Worm (Caenorhabditis elegans) whole organism, young adult: ENCODE measurements around the gene spe-42.

ENCODE experiments used
- B0261.1 ChIP-seq: sonication (generic microtip); optimal IDR thresholded peaks from 2 replicates; lab custom pipeline; 2016; ENCODE audit warnings: mild to moderate bottlenecking, missing genetic modification characterization, moderate library complexity, missing compliant biosample characterization
- D2030.7 ChIP-seq: fragments of 200-800 bp; sonication (Bioruptor generic); IDR thresholded peaks from 2 replicates; pipeline ENCODE4 v1.3.6; 2022; ENCODE audit warnings: missing genetic modification reagents, missing genetic modification characterization, missing compliant biosample characterization
- F39B2.1 ChIP-seq: fragments of 200-800 bp; sonication (Bioruptor generic); IDR thresholded peaks from 2 replicates; pipeline ENCODE4 v1.3.6; 2022; ENCODE audit warnings: missing genetic modification reagents, missing genetic modification characterization, missing compliant biosample characterization
- F55B11.4 ChIP-seq: sonication (generic microtip); optimal IDR thresholded peaks from 2 replicates; lab custom pipeline; 2016; ENCODE audit warnings: missing compliant biosample characterization, missing genetic modification characterization, borderline replicate concordance; ENCODE audit not compliant: insufficient read depth
- ZK185.1 ChIP-seq: sonication (generic microtip); optimal IDR thresholded peaks from 2 replicates; lab custom pipeline; 2016; ENCODE audit warnings: mild to moderate bottlenecking, missing genetic modification characterization, missing compliant biosample characterization; ENCODE audit not compliant: poor library complexity, severe bottlenecking
- athp-1 ChIP-seq: sonication (generic microtip); optimal IDR thresholded peaks from 2 replicates; lab custom pipeline; 2017; ENCODE audit warnings: mild to moderate bottlenecking, missing genetic modification characterization, missing compliant biosample characterization
- cebp-1 ChIP-seq, 2 experiments: fragments of 200-800 bp in 1 of 2; sonication (Bioruptor generic) in 1 of 2; sonication (generic microtip) in 1 of 2; IDR thresholded peaks in 1 of 2; optimal IDR thresholded peaks in 1 of 2; 2 replicates each; pipeline versions ENCODE4 v1.3.6 to Lab custom; 2017 to 2022; ENCODE audit warnings: missing compliant biosample characterization in 2 of 2, missing genetic modification characterization in 2 of 2, mild to moderate bottlenecking in 1 of 2, missing genetic modification reagents in 1 of 2, moderate library complexity in 1 of 2
- efl-1 ChIP-seq: fragments of 150-350 bp; optimal IDR thresholded peaks from 2 replicates; lab custom pipeline; 2014; ENCODE audit warnings: missing biosample characterization, missing genetic modification reagents, missing genetic modification characterization
- egrh-3 ChIP-seq: fragments of 200-800 bp; sonication (Bioruptor generic); IDR thresholded peaks from 2 replicates; pipeline ENCODE4 v1.3.6; 2022; ENCODE audit warnings: missing genetic modification reagents, missing genetic modification characterization, missing compliant biosample characterization
- him-1 ChIP-seq: sonication (generic microtip); optimal IDR thresholded peaks from 2 replicates; lab custom pipeline; 2016; ENCODE audit warnings: missing genotype, missing genetic modification reagents, missing genetic modification characterization, missing compliant biosample characterization
- let-607 ChIP-seq, 2 experiments: fragments of 200-800 bp in 1 of 2; sonication (Bioruptor generic) in 1 of 2; sonication (generic microtip) in 1 of 2; optimal IDR thresholded peaks; 2 replicates each; lab custom pipeline; 2016 to 2018; ENCODE audit warnings: mild to moderate bottlenecking in 2 of 2, missing compliant biosample characterization in 2 of 2, missing genetic modification characterization in 2 of 2, moderate library complexity in 2 of 2, missing genotype in 1 of 2
- mcd-1 ChIP-seq: fragments of 200-800 bp; sonication (Bioruptor generic); IDR thresholded peaks from 2 replicates; pipeline ENCODE4 v1.3.6; 2022; ENCODE audit warnings: missing genetic modification reagents, missing genetic modification characterization, missing compliant biosample characterization
- mes-4 ChIP-seq: sonication (generic microtip); optimal IDR thresholded peaks from 2 replicates; lab custom pipeline; 2016; ENCODE audit warnings: missing genotype, missing genetic modification characterization, missing compliant biosample characterization
- nhr-179 ChIP-seq: sonication (generic microtip); optimal IDR thresholded peaks from 2 replicates; lab custom pipeline; 2016; ENCODE audit warnings: mild to moderate bottlenecking, missing genetic modification characterization, missing compliant biosample characterization
- nhr-80 ChIP-seq: sonication (generic microtip); optimal IDR thresholded peaks from 2 replicates; lab custom pipeline; 2016; ENCODE audit warnings: missing genetic modification characterization, missing compliant biosample characterization
- nhr-90 ChIP-seq: sonication (generic microtip); optimal IDR thresholded peaks from 2 replicates; lab custom pipeline; 2016; ENCODE audit warnings: missing genotype, mild to moderate bottlenecking, missing genetic modification characterization, missing compliant biosample characterization
- rec-8 ChIP-seq, 2 experiments: sonication (generic microtip); optimal IDR thresholded peaks; 2 replicates each; lab custom pipeline; 2016; ENCODE audit warnings: mild to moderate bottlenecking in 2 of 2, missing genetic modification characterization in 2 of 2, missing genetic modification reagents in 2 of 2, missing genotype in 2 of 2, missing biosample characterization in 1 of 2, missing compliant biosample characterization in 1 of 2, moderate library complexity in 1 of 2
- repo-1 ChIP-seq: sonication (generic microtip); optimal IDR thresholded peaks from 2 replicates; lab custom pipeline; 2017; ENCODE audit warnings: mild to moderate bottlenecking, missing genetic modification characterization, missing compliant biosample characterization
- snpc-1.3 ChIP-seq: sonication (generic microtip); optimal IDR thresholded peaks from 2 replicates; lab custom pipeline; 2017; ENCODE audit warnings: missing genetic modification characterization, mild to moderate bottlenecking, missing compliant biosample characterization, antibody characterized with exemption, moderate library complexity, missing genotype, missing genetic modification reagents; ENCODE audit not compliant: insufficient read depth
- snpc-4 ChIP-seq, 5 experiments: fragments of 150-350 bp in 1 of 5; sonication (generic microtip) in 4 of 5; optimal IDR thresholded peaks; 2 replicates each; lab custom pipeline; 2014 to 2018; ENCODE audit warnings: missing genetic modification characterization in 5 of 5, missing biosample characterization in 3 of 5, antibody characterized with exemption in 2 of 5, mild to moderate bottlenecking in 2 of 5, missing compliant biosample characterization in 2 of 5, missing genotype in 2 of 5, moderate library complexity in 2 of 5, missing genetic modification reagents in 1 of 5
- somi-1 ChIP-seq: fragments of 200-800 bp; sonication (Bioruptor generic); optimal IDR thresholded peaks from 2 replicates; lab custom pipeline; 2018; ENCODE audit warnings: mild to moderate bottlenecking, missing genetic modification characterization, missing compliant biosample characterization
- tlf-1 ChIP-seq: fragments of 200-800 bp; sonication (Bioruptor generic); optimal IDR thresholded peaks from 2 replicates; lab custom pipeline; 2018; ENCODE audit warnings: mild to moderate bottlenecking, missing genetic modification characterization, missing compliant biosample characterization
- zim-3 ChIP-seq: sonication (generic microtip); optimal IDR thresholded peaks from 2 replicates; lab custom pipeline; 2017; ENCODE audit warnings: mild to moderate bottlenecking, missing genetic modification characterization, moderate library complexity, missing compliant biosample characterization

The spe-42 gene

ce11 chrV:11695597-11695996, 41.2 kb downstream of the spe-42 start, which contains the start of gene W05E10.5:
W05E10.5 (minus strand) TSS chrV:11695697.
- no peak for TF ChIP-seq F39B2.1 (GFP tag; lab: Robert Waterston, UW)
- no peak for TF ChIP-seq somi-1 (GFP tag; lab: Kevin White, UChicago)
- TF ChIP-seq nhr-90 = no peak
- no peak for TF ChIP-seq zim-3 (tag; lab: Kevin White, UChicago)
- TF ChIP-seq efl-1 = no peak
- no peak for TF ChIP-seq mcd-1 (GFP tag; lab: Robert Waterston, UW)
- TF ChIP-seq athp-1 (tag; lab: Kevin White, UChicago) = no peak
- TF ChIP-seq repo-1 (tag; lab: Kevin White, UChicago) = no peak
- no peak for TF ChIP-seq B0261.1 (tag; lab: Kevin White, UChicago)
- TF ChIP-seq mes-4 (tag; lab: Kevin White, UChicago) = no peak
- TF ChIP-seq, all 124 proteins: peak for 0

- TF ChIP-seq cebp-1 (GFP tag; IDR thresholded peaks at IDR 0.05; lab: Robert Waterston, UW) (no peak), cebp-1 (tag; optimal IDR thresholded peaks at IDR 0.05; lab: Kevin White, UChicago) (no peak), him-1 (tag; lab: Kevin White, UChicago) (no peak), repo-1 (tag; lab: Kevin White, UChicago) (no peak), egrh-3 (GFP tag; lab: Robert Waterston, UW) (no peak), ZK185.1 (tag; lab: Kevin White, UChicago) (no peak), nhr-80 (tag; lab: Kevin White, UChicago) (peak; percentile 57)
These were observed 45.2 kb downstream of the spe-42 start, which contains the start of gene W05E10.1 for ce11 chrV:11691553-11691952. W05E10.1 (minus strand) TSS chrV:11691691.

- TF ChIP-seq let-607 (tag; optimal IDR thresholded peaks at IDR 0.05; lab: Kevin White, UChicago) (no peak), snpc-4 (GFP tag; optimal IDR thresholded peaks at IDR 0.05; lab: Kevin White, UChicago) (no peak), snpc-4 (tag; optimal IDR thresholded peaks at IDR 0.05; lab: Kevin White, UChicago) (no peak), tlf-1 (GFP tag; lab: Kevin White, UChicago) (no peak), athp-1 (tag; lab: Kevin White, UChicago) (no peak), nhr-179 (tag; lab: Kevin White, UChicago) (no peak), D2030.7 (no peak), F55B11.4 (tag; lab: Kevin White, UChicago) (no peak), snpc-1.3 (tag; lab: Kevin White, UChicago) (no peak), rec-8 (tag; optimal IDR thresholded peaks at IDR 0.05; lab: Kevin White, UChicago) (no peak)
- TF ChIP-seq, all 124 proteins: peak for 0
These were observed 49.9 kb downstream of the spe-42 start, which contains the start of gene W05E10.2 for ce11 chrV:11686877-11687276. W05E10.2 (plus strand) TSS chrV:11687177.
